Worm (Caenorhabditis elegans) whole organism, L1 larva: ENCODE results near the gene pxf-1.
A peak's percentile ranks its signal among the peaks of the same experiment; 100 is the strongest.

Experiments used
- C04F5.9 ChIP-seq: sonication (generic microtip); optimal IDR thresholded peaks from 2 replicates; lab custom pipeline; 2016; ENCODE audit warnings: missing genetic modification characterization, missing compliant biosample characterization
- F16B12.6 ChIP-seq: fragments of 150-350 bp; optimal IDR thresholded peaks from 2 replicates; lab custom pipeline; 2014; ENCODE audit warnings: missing biosample characterization, missing genetic modification characterization
- Y116A8C.19 ChIP-seq: sonication (generic microtip); optimal IDR thresholded peaks from 2 replicates; lab custom pipeline; 2016; ENCODE audit warnings: missing compliant biosample characterization, missing genetic modification characterization, borderline replicate concordance
- aha-1 ChIP-seq: fragments of 150-350 bp; optimal IDR thresholded peaks from 2 replicates; lab custom pipeline; 2014; ENCODE audit warnings: missing biosample characterization, missing genetic modification characterization
- dpl-1 ChIP-seq, 3 experiments: fragments of 150-350 bp in 2 of 3; sonication (generic microtip) in 1 of 3; optimal IDR thresholded peaks; 2 replicates each; lab custom pipeline; 2014 to 2017; ENCODE audit warnings: missing biosample characterization in 3 of 3, missing genetic modification characterization in 3 of 3, missing genetic modification reagents in 3 of 3
- efl-3 ChIP-seq: fragments of 200-800 bp; sonication (Bioruptor generic); optimal IDR thresholded peaks from 2 replicates; lab custom pipeline; 2018; ENCODE audit warnings: mild to moderate bottlenecking, missing genetic modification characterization, missing compliant biosample characterization
- egl-13 ChIP-seq: sonication (generic microtip); optimal IDR thresholded peaks from 2 replicates; lab custom pipeline; 2016; ENCODE audit warnings: missing genotype, missing genetic modification reagents, missing genetic modification characterization, missing compliant biosample characterization
- elt-2 ChIP-seq: sonication (generic microtip); optimal IDR thresholded peaks from 2 replicates; lab custom pipeline; 2016; ENCODE audit warnings: missing genetic modification characterization, mild to moderate bottlenecking, inconsistent platforms, missing compliant biosample characterization, missing genetic modification reagents
- fkh-10 ChIP-seq: sonication (generic microtip); optimal IDR thresholded peaks from 2 replicates; lab custom pipeline; 2017; ENCODE audit warnings: missing biosample characterization, missing genetic modification reagents, missing genetic modification characterization
- fkh-4 ChIP-seq: sonication (generic microtip); optimal IDR thresholded peaks from 2 replicates; lab custom pipeline; 2016; ENCODE audit warnings: missing compliant biosample characterization, missing genetic modification characterization, borderline replicate concordance
- grh-1 ChIP-seq: fragments of 200-800 bp; sonication (Bioruptor generic); IDR thresholded peaks from 2 replicates; pipeline ENCODE4 v1.3.6; 2022; ENCODE audit warnings: missing genetic modification reagents, missing genetic modification characterization, missing compliant biosample characterization
- hlh-17 ChIP-seq: fragments of 200-800 bp; sonication (Bioruptor generic); optimal IDR thresholded peaks from 2 replicates; lab custom pipeline; 2018; ENCODE audit warnings: missing genetic modification characterization, mild to moderate bottlenecking, missing compliant biosample characterization, moderate library complexity, borderline replicate concordance
- isw-1 ChIP-seq: fragments of 200-800 bp; sonication (Bioruptor generic); IDR thresholded peaks from 2 replicates; pipeline ENCODE4 v1.3.6; 2022; ENCODE audit warnings: missing genetic modification characterization, missing compliant biosample characterization
- lin-14 ChIP-seq: fragments of 200-800 bp; sonication (Bioruptor generic); optimal IDR thresholded peaks from 2 replicates; lab custom pipeline; 2018; ENCODE audit warnings: mild to moderate bottlenecking, missing genetic modification characterization, moderate library complexity, missing compliant biosample characterization
- lin-35 ChIP-seq, 2 experiments: fragments of 150-350 bp; optimal IDR thresholded peaks; 2 replicates each; lab custom pipeline; 2014; ENCODE audit warnings: missing biosample characterization in 2 of 2, missing genetic modification characterization in 2 of 2, missing genetic modification reagents in 2 of 2
- lin-39 ChIP-seq: fragments of 150-350 bp; optimal IDR thresholded peaks from 2 replicates; lab custom pipeline; 2014; ENCODE audit warnings: missing biosample characterization, missing genetic modification reagents, missing genetic modification characterization
- lsy-2 ChIP-seq, 2 experiments: fragments of 150-350 bp; optimal IDR thresholded peaks; 2 replicates each; lab custom pipeline; 2014; ENCODE audit warnings: missing biosample characterization in 2 of 2, missing genetic modification characterization in 2 of 2
- mef-2 ChIP-seq: fragments of 150-350 bp; optimal IDR thresholded peaks from 2 replicates; lab custom pipeline; 2014; ENCODE audit warnings: missing biosample characterization, missing genetic modification characterization
- nhr-11 ChIP-seq: fragments of 150-350 bp; optimal IDR thresholded peaks from 2 replicates; lab custom pipeline; 2014; ENCODE audit warnings: missing biosample characterization, missing genetic modification characterization
- nhr-12 ChIP-seq: sonication (generic microtip); optimal IDR thresholded peaks from 2 replicates; lab custom pipeline; 2017; ENCODE audit warnings: missing biosample characterization, missing genetic modification characterization
- nhr-19 ChIP-seq: fragments of 200-800 bp; sonication (Bioruptor generic); conservative IDR thresholded peaks from 2 replicates; pipeline ENCODE4 v1.3.6; 2022; ENCODE audit warnings: missing genetic modification characterization, missing compliant biosample characterization
- nhr-237 ChIP-seq: fragments of 150-350 bp; optimal IDR thresholded peaks from 2 replicates; lab custom pipeline; 2014; ENCODE audit warnings: missing biosample characterization, missing genetic modification characterization
- nhr-71 ChIP-seq: sonication (generic microtip); optimal IDR thresholded peaks from 2 replicates; lab custom pipeline; 2016; ENCODE audit warnings: mild to moderate bottlenecking, missing genetic modification characterization, moderate library complexity, missing compliant biosample characterization
- nhr-77 ChIP-seq: fragments of 150-350 bp; optimal IDR thresholded peaks from 2 replicates; lab custom pipeline; 2014; ENCODE audit warnings: missing biosample characterization, missing genetic modification characterization
- nhr-85 ChIP-seq: sonication (generic microtip); peaks from one replicate; lab custom pipeline; 2016; ENCODE audit warnings: missing genetic modification characterization, inconsistent platforms, missing compliant biosample characterization
- pax-3 ChIP-seq: fragments of 200-800 bp; sonication (Bioruptor generic); optimal IDR thresholded peaks from 2 replicates; lab custom pipeline; 2018; ENCODE audit warnings: mild to moderate bottlenecking, missing genetic modification characterization, moderate library complexity, missing compliant biosample characterization
- skn-1 ChIP-seq: fragments of 150-350 bp; optimal IDR thresholded peaks from 2 replicates; lab custom pipeline; 2014; ENCODE audit warnings: missing biosample characterization, missing genetic modification characterization
- snpc-4 ChIP-seq: fragments of 150-350 bp; optimal IDR thresholded peaks from 2 replicates; lab custom pipeline; 2014; ENCODE audit warnings: missing biosample characterization, missing genetic modification characterization
- snu-23 ChIP-seq: sonication (generic microtip); optimal IDR thresholded peaks from 2 replicates; lab custom pipeline; 2016; ENCODE audit warnings: missing genetic modification characterization, missing compliant biosample characterization
- unc-130 ChIP-seq: fragments of 150-350 bp; optimal IDR thresholded peaks from 2 replicates; lab custom pipeline; 2017; ENCODE audit warnings: missing biosample characterization, missing genetic modification characterization, inconsistent platforms
- xbp-1 ChIP-seq: sonication (generic microtip); optimal IDR thresholded peaks from 2 replicates; lab custom pipeline; 2016; ENCODE audit warnings: missing genetic modification characterization, missing compliant biosample characterization
- zag-1 ChIP-seq: fragments of 150-350 bp; optimal IDR thresholded peaks from 2 replicates; lab custom pipeline; 2014; ENCODE audit warnings: missing biosample characterization, missing genetic modification characterization
- ztf-11 ChIP-seq, 2 experiments: sonication (generic microtip); optimal IDR thresholded peaks; 2 replicates each; lab custom pipeline; 2016 to 2017; ENCODE audit warnings: missing genetic modification characterization in 2 of 2, missing biosample characterization in 1 of 2, missing compliant biosample characterization in 1 of 2
- ztf-4 ChIP-seq: fragments of 150-350 bp; optimal IDR thresholded peaks from 2 replicates; lab custom pipeline; 2014; ENCODE audit warnings: missing biosample characterization, missing genetic modification characterization

Gene pxf-1

ce11 chrIV:10144487-10144886, 29.7 kb downstream of the pxf-1 start:
- TF ChIP-seq skn-1 (tag; lab: Kevin White, UChicago) (peak; percentile 55), ztf-4 (tag; lab: Kevin White, UChicago) (no peak)

ce11 chrIV:10143640-10144039, 30.5 kb downstream of the pxf-1 start, which contains the start of gene msp-38:
Gene msp-38 (minus strand): TSS chrIV:10143740.
- TF ChIP-seq nhr-12: no peak

ce11 chrIV:10141930-10142505, 32.1 kb downstream of the pxf-1 start, which contains the start of the genes gst-2, gst-4 and dhs-12:
Gene gst-2 (minus strand): TSS chrIV:10142061.
Gene gst-4 (plus strand): TSS chrIV:10142225.
Gene dhs-12 (plus strand): TSS chrIV:10142455.
- TF ChIP-seq mef-2 (tag; lab: Kevin White, UChicago) (no peak), elt-2 (peak; percentile 8), zag-1 (tag; lab: Kevin White, UChicago) (no peak), skn-1 (tag; lab: Kevin White, UChicago) (peak; percentile 83), nhr-19 (GFP tag; lab: Robert Waterston, UW) (0 out of 2 replicates have a peak, but pooled peaks have one; percentile 15), lin-39 (tag; lab: Kevin White, UChicago) (no peak), egl-13 (tag; lab: Kevin White, UChicago) (no peak)

DNA sequence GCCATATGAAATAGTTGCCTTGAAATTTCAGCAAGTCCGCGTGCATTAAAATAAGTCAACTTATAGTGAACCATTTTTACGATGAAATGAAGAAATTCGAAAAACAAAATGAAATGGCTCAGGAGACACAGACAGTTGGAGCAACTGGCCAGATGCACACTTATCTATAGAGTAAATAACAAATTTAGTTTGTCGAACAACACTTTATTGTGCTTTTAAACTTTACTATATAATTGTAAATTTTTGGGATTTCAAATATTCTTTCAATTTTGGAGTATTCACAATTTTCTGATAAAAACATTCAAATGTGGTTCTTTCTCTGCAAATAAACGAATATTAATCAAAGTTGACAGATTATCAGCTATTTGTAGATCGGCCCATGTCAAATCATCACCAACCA, 34.0 kb downstream of the pxf-1 start, which contains the start of gene gst-3:
TSS of gene gst-3 (minus strand) at position 101 of the 400 bp plus-strand sequence.
- no peak for TF ChIP-seq nhr-85 (tag; lab: Kevin White, UChicago)
- TF ChIP-seq lin-35 (GFP tag; optimal IDR thresholded peaks at IDR 0.05; lab: Kevin White, UChicago): no peak
- no peak for TF ChIP-seq snu-23
- TF ChIP-seq Y116A8C.19 (tag; lab: Kevin White, UChicago): no peak
- no peak for TF ChIP-seq hlh-17
- no peak for TF ChIP-seq mef-2 (tag; lab: Kevin White, UChicago)
- TF ChIP-seq grh-1 (GFP tag; lab: Robert Waterston, UW): no peak
- TF ChIP-seq, all 84 proteins: peak for 0

- TF ChIP-seq F16B12.6 (no peak), nhr-11 (tag; lab: Kevin White, UChicago) (no peak), ztf-11 (tag; optimal IDR thresholded peaks at IDR 0.05; lab: Kevin White, UChicago) (no peak), lsy-2 (tag; optimal IDR thresholded peaks at IDR 0.05; lab: Kevin White, UChicago) (no peak)
These were observed 36.3 kb downstream of the pxf-1 start, which contains the start of gene K08F4.12 for ce11 chrIV:10137804-10138203. Gene K08F4.12 (plus strand): TSS chrIV:10138104.

DNA sequence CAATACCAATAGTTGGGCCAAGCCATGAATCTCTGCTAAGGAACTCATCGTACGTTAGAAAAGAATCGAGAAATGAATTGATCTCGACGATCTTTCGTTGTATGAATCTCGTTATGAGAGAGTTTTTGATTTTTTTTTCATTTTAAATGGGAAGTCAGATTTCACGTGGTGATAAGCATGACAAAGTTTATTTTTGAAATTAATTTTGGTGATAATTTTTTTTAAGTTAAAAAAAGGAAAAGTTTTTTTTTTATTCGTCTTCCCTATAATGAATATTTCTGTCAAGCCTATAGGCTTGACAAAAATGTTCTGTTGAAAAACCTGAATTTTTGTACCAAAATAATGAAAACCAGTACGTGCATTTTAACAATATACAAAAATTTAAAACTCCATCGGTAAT, 38.3 kb downstream of the pxf-1 start, which contains the start of gene K08F4.5:
TSS of gene K08F4.5 (minus strand) at position 101 of the 400 bp plus-strand sequence.
- TF ChIP-seq efl-3 (GFP tag; lab: Kevin White, UChicago) (no peak), pax-3 (tag; lab: Kevin White, UChicago) (no peak)

- no peak for TF ChIP-seq snpc-4 (tag; lab: Kevin White, UChicago)
- TF ChIP-seq mef-2 (tag; lab: Kevin White, UChicago): no peak
- TF ChIP-seq nhr-237 (tag; lab: Kevin White, UChicago): no peak
- TF ChIP-seq skn-1 (tag; lab: Kevin White, UChicago): no peak
- no peak for TF ChIP-seq isw-1
- TF ChIP-seq dpl-1 (GFP tag; optimal IDR thresholded peaks at IDR 0.05; lab: Kevin White, UChicago): no peak
- no peak for TF ChIP-seq fkh-10 (GFP tag; lab: Kevin White, UChicago)
- no peak for TF ChIP-seq nhr-77
- no peak for TF ChIP-seq fkh-4 (tag; lab: Kevin White, UChicago)
- TF ChIP-seq unc-130 (tag; lab: Kevin White, UChicago): no peak
- no peak for TF ChIP-seq xbp-1 (tag; lab: Kevin White, UChicago)
- no peak for TF ChIP-seq nhr-71 (tag; lab: Kevin White, UChicago)
- no peak for TF ChIP-seq C04F5.9 (tag; lab: Kevin White, UChicago)
- TF ChIP-seq lin-14: no peak
- no peak for TF ChIP-seq aha-1 (tag; lab: Kevin White, UChicago)
- TF ChIP-seq nhr-85 (tag; lab: Kevin White, UChicago): no peak
These were observed 44.2 kb downstream of the pxf-1 start, which contains the start of gene glt-3 for ce11 chrIV:10129957-10130356. Gene glt-3 (plus strand): TSS chrIV:10130257.
